Worm (Caenorhabditis elegans) whole organism, L4 larva: ENCODE data around the gene F19C7.4.

Experiments
- R02D3.7 ChIP-seq: fragments of 150-350 bp; sonication (generic microtip); optimal IDR thresholded peaks from 3 replicates; lab custom pipeline; 2014; ENCODE audit warnings: missing biosample characterization, missing genetic modification characterization
- dpl-1 ChIP-seq: fragments of 150-350 bp; optimal IDR thresholded peaks from 2 replicates; lab custom pipeline; 2014; ENCODE audit warnings: missing biosample characterization, missing genetic modification reagents, missing genetic modification characterization
- lir-3 ChIP-seq: sonication (generic microtip); optimal IDR thresholded peaks from 2 replicates; lab custom pipeline; 2016; ENCODE audit warnings: mild to moderate bottlenecking, missing genetic modification characterization, missing compliant biosample characterization
- lsy-2 ChIP-seq, 2 experiments: fragments of 150-350 bp in 1 of 2; sonication (generic microtip) in 1 of 2; optimal IDR thresholded peaks; 2 replicates each; lab custom pipeline; 2014 to 2017; ENCODE audit warnings: missing biosample characterization in 2 of 2, missing genetic modification characterization in 2 of 2
- nhr-10 ChIP-seq: fragments of 150-350 bp; optimal IDR thresholded peaks from 2 replicates; lab custom pipeline; 2014; ENCODE audit warnings: missing biosample characterization, missing genetic modification characterization
- nhr-76 ChIP-seq: fragments of 150-350 bp; optimal IDR thresholded peaks from 2 replicates; lab custom pipeline; 2014; ENCODE audit warnings: missing biosample characterization, missing genetic modification characterization
- pha-4 ChIP-seq, 2 experiments: fragments of 150-350 bp in 1 of 2; fragments of 200-800 bp in 1 of 2; sonication (Bioruptor generic) in 1 of 2; IDR thresholded peaks in 1 of 2; optimal IDR thresholded peaks in 1 of 2; 2 replicates each; pipeline versions ENCODE4 v1.3.6 to Lab custom; 2014 to 2022; ENCODE audit warnings: missing genetic modification characterization in 2 of 2, missing genetic modification reagents in 2 of 2, missing biosample characterization in 1 of 2, missing compliant biosample characterization in 1 of 2
- pqm-1 ChIP-seq: sonication (generic microtip); optimal IDR thresholded peaks from 2 replicates; lab custom pipeline; 2017; ENCODE audit warnings: missing biosample characterization, missing genetic modification characterization
- rbr-2 ChIP-seq: sonication (generic microtip); optimal IDR thresholded peaks from 2 replicates; lab custom pipeline; 2016; ENCODE audit warnings: missing genotype, missing genetic modification characterization, missing compliant biosample characterization
- snpc-1.2 ChIP-seq: fragments of 200-800 bp; sonication (Bioruptor generic); IDR thresholded peaks from 2 replicates; pipeline ENCODE4 v1.3.6; 2022; ENCODE audit warnings: missing genetic modification reagents, missing genetic modification characterization, missing compliant biosample characterization
- unc-62 ChIP-seq, 3 experiments: fragments of 150-350 bp in 1 of 3; sonication (generic microtip); optimal IDR thresholded peaks in 2 of 3; peaks in 1 of 3; 1 replicate in 1 of 3; 2 replicates in 2 of 3; lab custom pipeline; 2014 to 2017; ENCODE audit warnings: missing biosample characterization in 3 of 3, missing genetic modification characterization in 3 of 3, missing genetic modification reagents in 3 of 3, missing genotype in 1 of 3
- vab-7 ChIP-seq: fragments of 200-800 bp; sonication (Bioruptor generic); IDR thresholded peaks from 2 replicates; pipeline ENCODE4 v1.3.6; 2022; ENCODE audit warnings: missing genetic modification reagents, missing genetic modification characterization, missing compliant biosample characterization

DNA sequence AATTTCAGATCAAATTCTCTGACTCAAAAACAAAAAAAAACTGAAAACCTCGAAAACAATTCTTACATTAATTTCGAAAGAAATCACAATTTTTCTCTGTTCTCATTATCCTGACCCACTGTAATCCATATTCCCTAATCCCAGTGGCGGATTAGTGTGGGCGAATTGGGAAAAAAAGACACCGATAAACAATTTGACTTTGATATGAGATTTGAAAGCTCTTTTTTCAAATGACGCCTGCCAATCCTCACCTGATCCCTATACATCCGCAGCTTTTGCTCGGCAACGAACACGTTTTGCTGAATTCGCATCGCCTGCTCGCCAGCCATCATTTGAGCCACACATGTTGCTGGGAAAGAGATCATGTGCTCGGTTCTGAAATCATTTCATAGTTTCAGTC is 9.1 kb downstream of the F19C7.4 start:
- TF ChIP-seq pqm-1 (tag; lab: Kevin White, UChicago) (no peak), rbr-2 (tag; lab: Kevin White, UChicago) (no peak), pha-4 (GFP tag; IDR thresholded peaks at IDR 0.05; lab: Robert Waterston, UW) (no peak), pha-4 (tag; optimal IDR thresholded peaks at IDR 0.05; lab: Kevin White, UChicago) (no peak), lir-3 (no peak), dpl-1 (GFP tag; lab: Kevin White, UChicago) (no peak), lsy-2 (tag; optimal IDR thresholded peaks at IDR 0.05; lab: Kevin White, UChicago) (no peak), snpc-1.2 (GFP tag; lab: Robert Waterston, UW) (no peak), unc-62 (GFP tag; optimal IDR thresholded peaks at IDR 0.05 in 1 of 2; lab: Kevin White, UChicago) (no peak), unc-62 (tag; optimal IDR thresholded peaks at IDR 0.05; lab: Kevin White, UChicago) (no peak), vab-7 (GFP tag; lab: Robert Waterston, UW) (no peak), R02D3.7 (tag; lab: Kevin White, UChicago) (no peak), nhr-10 (tag; lab: Kevin White, UChicago) (no peak), nhr-76 (tag; lab: Kevin White, UChicago) (no peak)
